Worm (Caenorhabditis elegans): ENCODE results near the gene nhr-233.

Gene nhr-233

DNA sequence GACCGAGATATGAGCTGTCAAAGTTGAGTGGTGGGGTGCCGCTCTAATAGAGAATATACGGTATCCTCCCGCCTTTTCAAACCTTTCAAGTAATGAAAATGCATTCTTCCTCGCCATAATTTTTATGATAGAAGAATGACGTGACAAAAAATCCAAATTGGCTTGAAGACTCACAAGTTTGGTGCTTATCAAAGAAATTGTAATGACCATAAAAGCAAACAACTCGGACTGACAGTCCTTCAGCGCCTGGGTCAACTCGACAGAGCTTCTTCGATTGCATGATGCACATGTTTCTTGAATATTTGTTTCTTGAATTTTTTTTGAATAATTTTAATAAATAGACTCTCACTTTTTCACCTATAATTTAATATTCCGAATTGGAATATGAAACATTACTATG, 34.9 kb upstream of the nhr-233 start:
- TF ChIP-seq fos-1 (tag; optimal IDR thresholded peaks at IDR 0.05) (peak; percentile 74), mbf-1 (tag; optimal IDR thresholded peaks at IDR 0.05) (no peak)

DNA sequence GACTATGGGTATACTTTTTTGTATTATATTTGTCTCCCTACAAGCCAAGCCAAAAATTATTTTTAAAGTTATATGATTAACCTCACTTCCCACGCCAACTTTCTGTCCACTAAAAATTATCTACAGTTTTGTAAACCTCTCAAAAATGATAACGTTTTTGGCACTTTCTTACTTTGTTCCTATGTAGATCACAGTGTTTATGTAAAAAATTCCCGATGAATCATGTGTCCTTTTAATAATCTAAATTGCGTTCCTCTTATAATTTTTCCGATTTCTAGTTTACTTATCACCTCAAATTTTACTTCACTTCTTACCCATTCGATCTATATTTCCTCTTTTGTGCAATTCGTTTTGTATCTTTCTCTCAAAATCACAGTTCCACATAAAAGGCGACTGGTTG, 33.7 kb upstream of the nhr-233 start:
- TF ChIP-seq elt-3 (tag; optimal IDR thresholded peaks at IDR 0.05) (no peak), fos-1 (tag; optimal IDR thresholded peaks at IDR 0.05) (peak; percentile 18)

DNA sequence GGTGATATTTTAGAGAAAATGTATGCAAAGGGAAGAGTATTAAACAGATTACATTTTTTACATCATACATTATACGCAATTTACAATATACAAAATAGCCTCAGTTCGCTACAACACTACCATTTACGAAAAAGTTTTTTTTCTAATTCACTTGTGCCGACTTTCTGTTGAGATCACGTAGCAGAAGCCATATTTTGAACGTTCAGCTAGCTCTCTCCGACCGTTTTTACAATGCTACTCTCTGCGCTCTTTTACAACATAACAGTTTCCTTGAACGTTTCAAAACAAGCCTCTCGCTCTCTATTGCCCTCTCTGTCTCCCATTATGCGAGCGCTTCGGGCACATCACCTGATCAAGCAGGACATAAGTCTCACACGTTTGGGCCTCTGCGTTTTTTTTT, 32.5 kb upstream of the nhr-233 start, which contains the start of gene T03E6.8:
Gene T03E6.8 (minus strand): TSS at position 101 of the 400 bp plus-strand sequence.
- TF ChIP-seq ceh-82 (tag; optimal IDR thresholded peaks at IDR 0.05): no peak
- no peak for TF ChIP-seq elt-1 (tag; optimal IDR thresholded peaks at IDR 0.05)
- TF ChIP-seq nhr-12 (tag; optimal IDR thresholded peaks at IDR 0.05): no peak
- TF ChIP-seq mbf-1 (tag; optimal IDR thresholded peaks at IDR 0.05): no peak
- TF ChIP-seq lin-11 (tag; optimal IDR thresholded peaks at IDR 0.05): no peak
- TF ChIP-seq dmd-4 (tag; optimal IDR thresholded peaks at IDR 0.05): no peak
- no peak for TF ChIP-seq lin-39 (tag; optimal IDR thresholded peaks at IDR 0.05)
- TF ChIP-seq unc-62 (GFP tag; optimal IDR thresholded peaks at IDR 0.05): no peak
- TF ChIP-seq egl-27 (tag; optimal IDR thresholded peaks at IDR 0.05): no peak

DNA sequence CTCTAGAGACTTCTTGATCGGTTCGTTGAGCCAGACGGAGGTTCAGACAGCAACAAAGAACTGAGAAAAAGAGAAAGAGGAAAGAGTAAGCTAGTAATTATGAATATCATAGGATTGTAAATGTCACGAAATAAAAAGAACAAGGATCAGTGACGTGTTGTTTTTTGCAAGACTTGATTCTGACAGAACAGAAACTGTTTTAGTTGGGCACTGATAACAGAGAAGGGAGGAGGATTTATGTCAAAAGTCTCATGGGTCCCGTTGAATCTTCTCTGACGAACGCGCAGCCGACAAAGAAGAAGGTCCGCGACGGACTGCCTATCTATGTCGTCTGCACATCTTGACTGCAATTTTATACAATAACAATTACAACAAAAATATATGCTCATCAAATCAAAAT, 30.0 kb upstream of the nhr-233 start, which contains the start of gene T03E6.9:
Gene T03E6.9 (minus strand): TSS at position 101 of the 400 bp plus-strand sequence.
- TF ChIP-seq skn-1 (tag; optimal IDR thresholded peaks at IDR 0.05): no peak
- no peak for TF ChIP-seq nhr-237 (tag; optimal IDR thresholded peaks at IDR 0.05)
- TF ChIP-seq crh-2 (tag; optimal IDR thresholded peaks at IDR 0.05): no peak
- TF ChIP-seq mbf-1 (tag; optimal IDR thresholded peaks at IDR 0.05): no peak
- no peak for TF ChIP-seq unc-55 (GFP tag; optimal IDR thresholded peaks at IDR 0.05)
- no peak for TF ChIP-seq fos-1 (tag; optimal IDR thresholded peaks at IDR 0.05)
- TF ChIP-seq mdl-1 (tag; optimal IDR thresholded peaks at IDR 0.05): no peak
- TF ChIP-seq sma-9 (GFP tag; optimal IDR thresholded peaks at IDR 0.05): no peak
- TF ChIP-seq sma-9 (tag; optimal IDR thresholded peaks at IDR 0.05): no peak
- no peak for TF ChIP-seq egl-27 (tag; optimal IDR thresholded peaks at IDR 0.05)
- TF ChIP-seq C34F6.9 (tag; optimal IDR thresholded peaks at IDR 0.05): no peak
- no peak for TF ChIP-seq blmp-1 (tag; optimal IDR thresholded peaks at IDR 0.05; ENCODE audit: insufficient read depth)
- no peak for TF ChIP-seq ztf-4 (tag; optimal IDR thresholded peaks at IDR 0.05)
- TF ChIP-seq nhr-21 (tag; optimal IDR thresholded peaks at IDR 0.05): no peak
- TF ChIP-seq unc-62 (GFP tag; optimal IDR thresholded peaks at IDR 0.05): no peak
- no peak for TF ChIP-seq nhr-77 (tag; optimal IDR thresholded peaks at IDR 0.05)
- no peak for TF ChIP-seq nhr-10 (tag; optimal IDR thresholded peaks at IDR 0.05)
- no peak for TF ChIP-seq aly-2 (tag; optimal IDR thresholded peaks at IDR 0.05)
- TF ChIP-seq elt-3 (tag; optimal IDR thresholded peaks at IDR 0.05): no peak
- no peak for TF ChIP-seq nhr-23 (tag; optimal IDR thresholded peaks at IDR 0.05)
- TF ChIP-seq gmeb-1 (tag; optimal IDR thresholded peaks at IDR 0.05): no peak

DNA sequence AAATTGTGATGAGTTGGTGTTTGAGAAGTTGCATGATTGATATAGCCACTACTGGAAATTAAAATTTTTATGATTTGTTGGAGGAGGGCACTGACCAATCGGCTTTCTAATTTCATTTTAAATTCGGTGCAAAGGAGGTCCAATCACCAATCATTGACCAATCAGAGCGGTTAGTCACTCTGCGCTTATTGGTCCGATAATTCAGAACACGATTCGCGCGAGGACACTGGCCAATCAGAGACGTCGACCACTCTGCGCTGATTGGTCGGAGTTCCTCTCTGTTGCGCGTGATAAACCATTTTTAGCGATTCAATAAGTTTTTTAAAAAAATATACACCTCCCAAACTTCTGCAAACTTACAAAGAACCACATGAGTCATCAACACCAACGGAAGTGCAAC, 29.2 kb upstream of the nhr-233 start:
- TF ChIP-seq mbf-1 (tag; optimal IDR thresholded peaks at IDR 0.05) (no peak), snpc-4 (tag; optimal IDR thresholded peaks at IDR 0.05) (no peak), ceh-82 (tag; optimal IDR thresholded peaks at IDR 0.05) (no peak), nhr-129 (tag; optimal IDR thresholded peaks at IDR 0.05) (no peak)

DNA sequence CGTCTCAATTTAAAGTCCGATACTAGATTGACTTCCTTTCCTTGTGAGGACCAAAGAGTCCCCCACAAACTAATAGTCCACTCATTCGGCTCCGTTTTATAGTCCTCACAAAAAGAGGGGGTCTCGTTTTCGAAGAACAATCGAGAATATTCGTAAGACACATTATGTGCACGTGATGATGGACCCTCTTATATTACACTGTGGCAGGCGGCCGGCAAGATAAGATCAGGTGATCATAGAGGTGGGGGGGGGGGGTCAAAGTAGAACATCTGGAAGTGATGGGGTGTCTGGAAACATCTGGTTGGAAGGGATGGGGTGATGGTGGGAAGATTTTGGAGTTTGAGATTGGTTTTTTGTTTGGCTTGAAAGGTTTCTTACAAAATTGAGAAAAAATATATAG, 27.8 kb upstream of the nhr-233 start:
- peak; percentile 21 for TF ChIP-seq nhr-129 (tag; optimal IDR thresholded peaks at IDR 0.05)
- TF ChIP-seq F13H6.1 (tag; optimal IDR thresholded peaks at IDR 0.05): no peak
- no peak for TF ChIP-seq nhr-77 (tag; optimal IDR thresholded peaks at IDR 0.05)
- no peak for TF ChIP-seq Y55F3AM.14 (GFP tag; optimal IDR thresholded peaks at IDR 0.05)
- TF ChIP-seq sma-3 (GFP tag; optimal IDR thresholded peaks at IDR 0.05): no peak
- TF ChIP-seq lsy-2 (tag; optimal IDR thresholded peaks at IDR 0.05): peak in 1 of 2 experiments; percentile 18
- TF ChIP-seq ZK546.5 (tag; optimal IDR thresholded peaks at IDR 0.05): no peak
- TF ChIP-seq unc-55 (GFP tag; optimal IDR thresholded peaks at IDR 0.05): no peak
- no peak for TF ChIP-seq nhr-237 (tag; optimal IDR thresholded peaks at IDR 0.05)
- TF ChIP-seq mdl-1 (tag; optimal IDR thresholded peaks at IDR 0.05): no peak
- peak; percentile 29 for TF ChIP-seq ama-1 (optimal IDR thresholded peaks at IDR 0.05)
- TF ChIP-seq mab-5 (tag; optimal IDR thresholded peaks at IDR 0.05): no peak
- TF ChIP-seq zag-1 (tag; optimal IDR thresholded peaks at IDR 0.05): no peak
- no peak for TF ChIP-seq sma-9 (GFP tag; optimal IDR thresholded peaks at IDR 0.05)
- TF ChIP-seq sma-9 (tag; optimal IDR thresholded peaks at IDR 0.05): no peak
- no peak for TF ChIP-seq snpc-4 (tag; optimal IDR thresholded peaks at IDR 0.05)

Measured in whole organism, L2 larva.